Fruit fly (Drosophila melanogaster): ENCODE measurements around the gene CRMP.

DNA sequence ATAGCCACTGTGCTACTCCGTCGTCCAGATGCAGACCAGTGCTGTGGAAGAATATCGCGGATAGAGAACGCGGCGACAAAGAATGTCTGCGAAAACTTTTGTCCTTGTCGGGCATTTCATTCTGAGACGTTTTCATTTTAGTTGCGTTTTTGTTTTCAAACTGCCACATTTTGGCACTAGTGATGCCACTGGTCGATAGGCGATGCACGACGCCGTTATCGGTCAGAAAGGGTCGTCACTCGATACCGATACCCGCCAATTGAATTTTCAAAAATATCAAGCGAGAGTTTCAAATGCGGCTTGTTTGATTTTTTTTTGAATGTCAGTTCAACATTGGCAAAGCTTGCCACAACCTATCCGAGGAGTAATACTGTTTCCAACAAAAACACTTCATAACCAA is 20.5 kb upstream of the CRMP start:
- TF ChIP-seq CG7101 (tag; optimal IDR thresholded peaks at IDR 0.05) (no peak), CG5204 (GFP tag; optimal IDR thresholded peaks at IDR 0.05) (no peak), CG12768 (GFP tag; optimal IDR thresholded peaks at IDR 0.05) (no peak), kay (GFP tag; ENCODE audit: borderline replicate concordance) (no peak), tj (GFP tag; optimal IDR thresholded peaks at IDR 0.05) (no peak)

Data from whole organism, adult.